Worm (Caenorhabditis elegans): ENCODE measurements around the gene oac-31.

ce11 chrV:1522485-1522884 is 19.2 kb downstream of the oac-31 start, which contains the start of gene str-243:
- no peak for TF ChIP-seq hlh-13 (GFP tag; optimal IDR thresholded peaks at IDR 0.05)
- TF ChIP-seq nfya-1 (tag; optimal IDR thresholded peaks at IDR 0.05) = no peak
- TF ChIP-seq ceh-2 (tag; optimal IDR thresholded peaks at IDR 0.05) = no peak
- no peak for TF ChIP-seq ceh-18 (tag; optimal IDR thresholded peaks at IDR 0.05)
- TF ChIP-seq rnt-1 (tag; optimal IDR thresholded peaks at IDR 0.05) = no peak

Measured in whole organism, late embryonic.